Worm (Caenorhabditis elegans) whole organism, L1 larva: ENCODE measurements around the gene F10E9.12.

ENCODE experiments used
- C16A3.4 ChIP-seq: fragments of 150-350 bp; optimal IDR thresholded peaks from 2 replicates; lab custom pipeline; 2014; ENCODE audit warnings: missing biosample characterization, missing genetic modification characterization
- Y116A8C.19 ChIP-seq: sonication (generic microtip); optimal IDR thresholded peaks from 2 replicates; lab custom pipeline; 2016; ENCODE audit warnings: missing compliant biosample characterization, missing genetic modification characterization, borderline replicate concordance
- aly-2 ChIP-seq: fragments of 150-350 bp; optimal IDR thresholded peaks from 2 replicates; lab custom pipeline; 2014; ENCODE audit warnings: missing biosample characterization, missing genetic modification characterization
- ama-1 ChIP-seq: fragments of 150-350 bp; optimal IDR thresholded peaks from 2 replicates; lab custom pipeline; 2014
- ceh-63 ChIP-seq: fragments of 200-800 bp; sonication (Bioruptor generic); optimal IDR thresholded peaks from 2 replicates; lab custom pipeline; 2018; ENCODE audit warnings: mild to moderate bottlenecking, missing genetic modification characterization, missing compliant biosample characterization
- ceh-8 ChIP-seq: fragments of 200-800 bp; sonication (Bioruptor generic); optimal IDR thresholded peaks from 2 replicates; lab custom pipeline; 2018; ENCODE audit warnings: mild to moderate bottlenecking, missing genetic modification characterization, moderate library complexity, missing compliant biosample characterization
- ceh-82 ChIP-seq, 3 experiments: fragments of 150-350 bp in 1 of 3; sonication (generic microtip) in 2 of 3; optimal IDR thresholded peaks; 2 replicates each; lab custom pipeline; 2014 to 2017; ENCODE audit warnings: missing biosample characterization in 3 of 3, missing genetic modification characterization in 3 of 3
- ceh-88 ChIP-seq: fragments of 200-800 bp; sonication (Bioruptor generic); IDR thresholded peaks from 2 replicates; pipeline ENCODE4 v1.3.6; 2022; ENCODE audit warnings: missing genetic modification characterization, missing compliant biosample characterization
- ces-1 ChIP-seq: fragments of 150-350 bp; optimal IDR thresholded peaks from 2 replicates; lab custom pipeline; 2014; ENCODE audit warnings: missing biosample characterization, missing genetic modification reagents, missing genetic modification characterization
- dpl-1 ChIP-seq, 3 experiments: fragments of 150-350 bp in 2 of 3; sonication (generic microtip) in 1 of 3; optimal IDR thresholded peaks; 2 replicates each; lab custom pipeline; 2014 to 2017; ENCODE audit warnings: missing biosample characterization in 3 of 3, missing genetic modification characterization in 3 of 3, missing genetic modification reagents in 3 of 3
- dsc-1 ChIP-seq: sonication (generic microtip); optimal IDR thresholded peaks from 2 replicates; lab custom pipeline; 2016; ENCODE audit warnings: mild to moderate bottlenecking, missing genetic modification characterization, missing compliant biosample characterization
- efl-3 ChIP-seq: fragments of 200-800 bp; sonication (Bioruptor generic); optimal IDR thresholded peaks from 2 replicates; lab custom pipeline; 2018; ENCODE audit warnings: mild to moderate bottlenecking, missing genetic modification characterization, missing compliant biosample characterization
- elt-2 ChIP-seq: sonication (generic microtip); optimal IDR thresholded peaks from 2 replicates; lab custom pipeline; 2016; ENCODE audit warnings: missing genetic modification characterization, mild to moderate bottlenecking, inconsistent platforms, missing compliant biosample characterization, missing genetic modification reagents
- elt-3 ChIP-seq, 6 experiments: fragments of 150-350 bp in 1 of 6; sonication (generic microtip); optimal IDR thresholded peaks; 2 replicates each; lab custom pipeline; 2017 to 2018; ENCODE audit warnings: missing biosample characterization in 6 of 6, missing genetic modification characterization in 6 of 6, inconsistent platforms in 1 of 6
- ets-5 ChIP-seq: fragments of 200-800 bp; sonication (Bioruptor generic); IDR thresholded peaks from 2 replicates; pipeline ENCODE4 v1.3.6; 2022; ENCODE audit warnings: missing genetic modification characterization, missing compliant biosample characterization
- fkh-10 ChIP-seq: sonication (generic microtip); optimal IDR thresholded peaks from 2 replicates; lab custom pipeline; 2017; ENCODE audit warnings: missing biosample characterization, missing genetic modification reagents, missing genetic modification characterization
- grh-1 ChIP-seq: fragments of 200-800 bp; sonication (Bioruptor generic); IDR thresholded peaks from 2 replicates; pipeline ENCODE4 v1.3.6; 2022; ENCODE audit warnings: missing genetic modification reagents, missing genetic modification characterization, missing compliant biosample characterization
- hlh-17 ChIP-seq: fragments of 200-800 bp; sonication (Bioruptor generic); optimal IDR thresholded peaks from 2 replicates; lab custom pipeline; 2018; ENCODE audit warnings: missing genetic modification characterization, mild to moderate bottlenecking, missing compliant biosample characterization, moderate library complexity, borderline replicate concordance
- irx-1 ChIP-seq: sonication (generic microtip); optimal IDR thresholded peaks from 2 replicates; lab custom pipeline; 2016; ENCODE audit warnings: missing genetic modification characterization, missing compliant biosample characterization
- jun-1 ChIP-seq: fragments of 150-350 bp; optimal IDR thresholded peaks from 2 replicates; lab custom pipeline; 2014; ENCODE audit warnings: missing biosample characterization, missing genetic modification reagents, missing genetic modification characterization
- lin-13 ChIP-seq: fragments of 150-350 bp; optimal IDR thresholded peaks from 2 replicates; lab custom pipeline; 2014; ENCODE audit warnings: missing biosample characterization, missing genetic modification reagents, missing genetic modification characterization
- lir-3 ChIP-seq: sonication (generic microtip); optimal IDR thresholded peaks from 2 replicates; lab custom pipeline; 2016; ENCODE audit warnings: mild to moderate bottlenecking, missing genetic modification characterization, moderate library complexity, missing compliant biosample characterization; ENCODE audit not compliant: poor library complexity
- lsy-2 ChIP-seq, 2 experiments: fragments of 150-350 bp; optimal IDR thresholded peaks; 2 replicates each; lab custom pipeline; 2014; ENCODE audit warnings: missing biosample characterization in 2 of 2, missing genetic modification characterization in 2 of 2
- mab-9 ChIP-seq: fragments of 200-800 bp; sonication (Bioruptor generic); IDR thresholded peaks from 2 replicates; pipeline ENCODE4 v1.3.6; 2022; ENCODE audit warnings: missing genetic modification reagents, missing genetic modification characterization, missing compliant biosample characterization
- mef-2 ChIP-seq: fragments of 150-350 bp; optimal IDR thresholded peaks from 2 replicates; lab custom pipeline; 2014; ENCODE audit warnings: missing biosample characterization, missing genetic modification characterization
- mep-1 ChIP-seq: fragments of 150-350 bp; optimal IDR thresholded peaks from 2 replicates; lab custom pipeline; 2014; ENCODE audit warnings: missing biosample characterization, missing genetic modification characterization
- nhr-11 ChIP-seq: fragments of 150-350 bp; optimal IDR thresholded peaks from 2 replicates; lab custom pipeline; 2014; ENCODE audit warnings: missing biosample characterization, missing genetic modification characterization
- nhr-12 ChIP-seq: sonication (generic microtip); optimal IDR thresholded peaks from 2 replicates; lab custom pipeline; 2017; ENCODE audit warnings: missing biosample characterization, missing genetic modification characterization
- nhr-19 ChIP-seq: fragments of 200-800 bp; sonication (Bioruptor generic); conservative IDR thresholded peaks from 2 replicates; pipeline ENCODE4 v1.3.6; 2022; ENCODE audit warnings: missing genetic modification characterization, missing compliant biosample characterization
- nhr-20 ChIP-seq: sonication (generic microtip); optimal IDR thresholded peaks from 2 replicates; lab custom pipeline; 2016; ENCODE audit warnings: mild to moderate bottlenecking, missing genetic modification characterization, missing compliant biosample characterization
- nhr-237 ChIP-seq: fragments of 150-350 bp; optimal IDR thresholded peaks from 2 replicates; lab custom pipeline; 2014; ENCODE audit warnings: missing biosample characterization, missing genetic modification characterization
- nhr-28 ChIP-seq: fragments of 150-350 bp; optimal IDR thresholded peaks from 2 replicates; lab custom pipeline; 2014; ENCODE audit warnings: missing biosample characterization, missing genetic modification characterization
- nhr-47 ChIP-seq: sonication (generic microtip); optimal IDR thresholded peaks from 2 replicates; lab custom pipeline; 2016; ENCODE audit warnings: mild to moderate bottlenecking, missing genetic modification characterization, moderate library complexity, missing compliant biosample characterization
- nhr-71 ChIP-seq: sonication (generic microtip); optimal IDR thresholded peaks from 2 replicates; lab custom pipeline; 2016; ENCODE audit warnings: mild to moderate bottlenecking, missing genetic modification characterization, moderate library complexity, missing compliant biosample characterization
- nhr-76 ChIP-seq: sonication (generic microtip); optimal IDR thresholded peaks from 2 replicates; lab custom pipeline; 2017; ENCODE audit warnings: missing biosample characterization, missing genetic modification characterization
- nhr-77 ChIP-seq: fragments of 150-350 bp; optimal IDR thresholded peaks from 2 replicates; lab custom pipeline; 2014; ENCODE audit warnings: missing biosample characterization, missing genetic modification characterization
- nhr-84 ChIP-seq: sonication (generic microtip); optimal IDR thresholded peaks from 2 replicates; lab custom pipeline; 2017; ENCODE audit warnings: missing biosample characterization, missing genetic modification characterization
- pag-3 ChIP-seq: sonication (generic microtip); optimal IDR thresholded peaks from 2 replicates; lab custom pipeline; 2017; ENCODE audit warnings: missing genetic modification characterization, mild to moderate bottlenecking, missing compliant biosample characterization, antibody characterized with exemption, borderline replicate concordance; ENCODE audit not compliant: insufficient read depth
- skn-1 ChIP-seq: fragments of 150-350 bp; optimal IDR thresholded peaks from 2 replicates; lab custom pipeline; 2014; ENCODE audit warnings: missing biosample characterization, missing genetic modification characterization
- sox-4 ChIP-seq: sonication (generic microtip); optimal IDR thresholded peaks from 2 replicates; lab custom pipeline; 2016; ENCODE audit warnings: missing genetic modification characterization, missing compliant biosample characterization
- sptf-1 ChIP-seq: fragments of 150-350 bp; optimal IDR thresholded peaks from 2 replicates; lab custom pipeline; 2014; ENCODE audit warnings: missing biosample characterization, missing genetic modification characterization
- sup-37 ChIP-seq: fragments of 200-800 bp; sonication (Bioruptor generic); optimal IDR thresholded peaks from 2 replicates; lab custom pipeline; 2018; ENCODE audit warnings: mild to moderate bottlenecking, missing genetic modification characterization, missing compliant biosample characterization
- swsn-7 ChIP-seq: sonication (generic microtip); optimal IDR thresholded peaks from 2 replicates; lab custom pipeline; 2016; ENCODE audit warnings: missing genetic modification characterization, missing compliant biosample characterization
- unc-30 ChIP-seq: sonication (generic microtip); optimal IDR thresholded peaks from 2 replicates; lab custom pipeline; 2017; ENCODE audit warnings: missing biosample characterization, missing genetic modification characterization
- unc-62 ChIP-seq: fragments of 150-350 bp; optimal IDR thresholded peaks from 2 replicates; lab custom pipeline; 2014; ENCODE audit warnings: missing biosample characterization, missing genetic modification reagents, missing genetic modification characterization
- unc-86 ChIP-seq: sonication (generic microtip); optimal IDR thresholded peaks from 2 replicates; lab custom pipeline; 2016; ENCODE audit warnings: missing genetic modification characterization, missing compliant biosample characterization
- xbp-1 ChIP-seq: sonication (generic microtip); optimal IDR thresholded peaks from 2 replicates; lab custom pipeline; 2016; ENCODE audit warnings: missing genetic modification characterization, missing compliant biosample characterization
- zag-1 ChIP-seq: fragments of 150-350 bp; optimal IDR thresholded peaks from 2 replicates; lab custom pipeline; 2014; ENCODE audit warnings: missing biosample characterization, missing genetic modification characterization
- zip-4 ChIP-seq: fragments of 200-800 bp; sonication (Bioruptor generic); optimal IDR thresholded peaks from 2 replicates; lab custom pipeline; 2018; ENCODE audit warnings: mild to moderate bottlenecking, missing genetic modification characterization, moderate library complexity, missing compliant biosample characterization
- ztf-11 ChIP-seq, 2 experiments: sonication (generic microtip); optimal IDR thresholded peaks; 2 replicates each; lab custom pipeline; 2016 to 2017; ENCODE audit warnings: missing genetic modification characterization in 2 of 2, missing biosample characterization in 1 of 2, missing compliant biosample characterization in 1 of 2
- ztf-4 ChIP-seq: fragments of 150-350 bp; optimal IDR thresholded peaks from 2 replicates; lab custom pipeline; 2014; ENCODE audit warnings: missing biosample characterization, missing genetic modification characterization

The F10E9.12 gene

DNA sequence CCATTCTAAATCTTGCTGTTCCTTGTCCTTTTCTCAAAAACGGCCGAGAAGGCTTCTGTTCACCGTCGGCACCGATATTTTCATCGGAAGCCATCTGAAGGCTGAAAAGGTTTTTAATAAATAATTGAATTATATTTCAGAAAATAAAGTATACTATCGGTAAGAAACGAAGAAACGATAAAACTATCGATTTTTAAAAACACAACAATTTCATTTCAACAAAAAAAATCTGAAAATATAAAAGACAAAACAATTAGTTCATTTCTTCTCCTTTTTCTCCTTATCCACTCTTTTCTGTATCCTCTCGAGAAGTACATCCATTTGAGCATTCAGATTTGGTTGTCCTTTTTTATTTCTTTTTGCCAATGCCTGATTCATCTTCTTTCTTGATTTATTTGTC, 5.9 kb upstream of the F10E9.12 start, which contains the start of gene sas-4:
sas-4 (minus strand) TSS at position 101 of the 400 bp plus-strand sequence.
- TF ChIP-seq mep-1 (tag; lab: Kevin White, UChicago) (no peak), elt-3 (tag; optimal IDR thresholded peaks at IDR 0.05; lab: Kevin White, UChicago) (no peak)

DNA sequence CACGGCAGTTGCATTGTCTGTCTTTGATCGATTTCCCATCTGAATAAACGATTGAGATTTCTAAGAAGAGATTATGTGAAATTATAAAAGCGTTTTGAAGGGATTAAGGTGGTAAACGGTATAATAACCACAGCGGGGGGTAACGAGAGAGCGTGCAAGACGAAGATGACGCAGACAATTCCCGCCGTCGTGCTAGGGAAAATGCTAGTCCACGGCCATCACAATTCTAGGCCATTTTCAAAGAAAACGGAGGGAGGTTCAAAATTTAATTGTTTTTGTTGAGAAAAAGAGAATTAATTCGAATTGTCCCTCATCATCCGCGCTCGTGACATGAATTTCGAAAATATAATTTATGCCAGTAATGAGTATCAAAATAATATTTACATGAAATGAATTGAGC, 5.2 kb upstream of the F10E9.12 start, which contains the start of gene F10E9.11:
F10E9.11 (minus strand) TSS at position 161 of the 400 bp plus-strand sequence.
- TF ChIP-seq irx-1 (tag; lab: Kevin White, UChicago) = peak; percentile 91
- TF ChIP-seq ztf-11 (tag; optimal IDR thresholded peaks at IDR 0.05; lab: Kevin White, UChicago) = peak in 1 of 2 experiments; percentile 91
- TF ChIP-seq nhr-237 (tag; lab: Kevin White, UChicago) = peak; percentile 2
- TF ChIP-seq C16A3.4 (tag; lab: Kevin White, UChicago) = peak; percentile 81
- no peak for TF ChIP-seq aly-2 (tag; lab: Kevin White, UChicago)
- no peak for TF ChIP-seq unc-62
- TF ChIP-seq jun-1 (tag; lab: Kevin White, UChicago) = peak; percentile 76
- peak; percentile 85 for TF ChIP-seq xbp-1 (tag; lab: Kevin White, UChicago)
- TF ChIP-seq nhr-77 (tag; lab: Kevin White, UChicago) = peak; percentile 36
- TF ChIP-seq dsc-1 (tag; lab: Kevin White, UChicago) = peak; percentile 92
- no peak for TF ChIP-seq nhr-11 (tag; lab: Kevin White, UChicago)
- TF ChIP-seq unc-86 (tag; lab: Kevin White, UChicago) = peak; percentile 74
- TF ChIP-seq nhr-47 (tag; lab: Kevin White, UChicago) = peak; percentile 94
- TF ChIP-seq elt-2 (tag; lab: Kevin White, UChicago) = peak; percentile 9
- peak; percentile 86 for TF ChIP-seq nhr-20 (tag; lab: Kevin White, UChicago)
- TF ChIP-seq nhr-76 (tag; lab: Kevin White, UChicago) = no peak
- peak; percentile 71 to 77 (median 74) for TF ChIP-seq ceh-82 (tag; optimal IDR thresholded peaks at IDR 0.05; lab: Kevin White, UChicago)
- no peak for TF ChIP-seq pag-3 (tag; lab: Kevin White, UChicago)
- no peak for TF ChIP-seq mab-9 (GFP tag; lab: Robert Waterston, UW)
- no peak for TF ChIP-seq sptf-1 (tag; lab: Kevin White, UChicago)
- no peak for TF ChIP-seq nhr-28
- peak; percentile 53; the same call in 1 of the 2 replicates for TF ChIP-seq ceh-88
- no peak for TF ChIP-seq hlh-17
- no peak for TF ChIP-seq mef-2 (tag; lab: Kevin White, UChicago)
- TF ChIP-seq zag-1 (tag; lab: Kevin White, UChicago) = no peak
- peak; percentile 26 for TF ChIP-seq fkh-10 (GFP tag; lab: Kevin White, UChicago)
- no peak for TF ChIP-seq ceh-63 (GFP tag; lab: Kevin White, UChicago)
- no peak for TF ChIP-seq ces-1 (GFP tag; lab: Kevin White, UChicago)
- peak; percentile 95 for TF ChIP-seq mep-1 (tag; lab: Kevin White, UChicago)
- TF ChIP-seq nhr-19 (GFP tag; lab: Robert Waterston, UW) = peak; percentile 84
- TF ChIP-seq Y116A8C.19 (tag; lab: Kevin White, UChicago) = peak; percentile 57
- peak; percentile 76 for TF ChIP-seq skn-1 (tag; lab: Kevin White, UChicago)
- no peak; the same call in 1 of the 2 replicates for TF ChIP-seq grh-1 (GFP tag; lab: Robert Waterston, UW)
- peak; percentile 75 for TF ChIP-seq lin-13 (GFP tag; lab: Kevin White, UChicago)
- peak; percentile 48 for TF ChIP-seq zip-4
- TF ChIP-seq nhr-84 = no peak
- TF ChIP-seq nhr-71 (tag; lab: Kevin White, UChicago) = peak; percentile 93
- no peak for TF ChIP-seq nhr-12
- no peak for TF ChIP-seq sup-37
- TF ChIP-seq lsy-2 (tag; optimal IDR thresholded peaks at IDR 0.05; lab: Kevin White, UChicago) = peak; percentile 88 to 92
- TF ChIP-seq ztf-4 (tag; lab: Kevin White, UChicago) = peak; percentile 57
- peak; percentile 91 for TF ChIP-seq sox-4 (tag; lab: Kevin White, UChicago)
- no peak for TF ChIP-seq efl-3 (GFP tag; lab: Kevin White, UChicago)
- peak; percentile 85 for TF ChIP-seq swsn-7 (tag; lab: Kevin White, UChicago)
- peak; percentile 96 for TF ChIP-seq dpl-1 (GFP tag; optimal IDR thresholded peaks at IDR 0.05; lab: Kevin White, UChicago)
- peak; percentile 45 for TF ChIP-seq ceh-8 (GFP tag; lab: Kevin White, UChicago)
- TF ChIP-seq lir-3 = peak; percentile 96
- TF ChIP-seq unc-30 = no peak
- TF ChIP-seq ama-1 = peak; percentile 62
- TF ChIP-seq ets-5 = no peak
